Worm (Caenorhabditis elegans): ENCODE measurements around the gene sam-4.

Gene sam-4

ce11 chrII:5697338-5697737 lies 48.3 kb upstream of the sam-4 start:
- TF ChIP-seq ceh-43 (GFP tag; optimal IDR thresholded peaks at IDR 0.05) (no peak), nhr-28 (tag; optimal IDR thresholded peaks at IDR 0.05) (no peak), ceh-39 (tag; optimal IDR thresholded peaks at IDR 0.05) (no peak), nhr-237 (tag; optimal IDR thresholded peaks at IDR 0.05) (no peak), mls-2 (tag; optimal IDR thresholded peaks at IDR 0.05) (no peak), lin-13 (tag; optimal IDR thresholded peaks at IDR 0.05) (no peak), elt-3 (tag; optimal IDR thresholded peaks at IDR 0.05) (no peak), M03D4.4 (tag; optimal IDR thresholded peaks at IDR 0.05) (no peak), bed-3 (GFP tag; optimal IDR thresholded peaks at IDR 0.05) (no peak), sem-2 (GFP tag; optimal IDR thresholded peaks at IDR 0.05) (no peak), ceh-83 (GFP tag; optimal IDR thresholded peaks at IDR 0.05) (no peak), pha-4 (tag; optimal IDR thresholded peaks at IDR 0.05) (no peak), sptf-1 (tag; optimal IDR thresholded peaks at IDR 0.05) (no peak), blmp-1 (tag; optimal IDR thresholded peaks at IDR 0.05) (no peak)

ce11 chrII:5696218-5696617 lies 47.1 kb upstream of the sam-4 start:
- TF ChIP-seq elt-1 (tag; optimal IDR thresholded peaks at IDR 0.05; ENCODE audit: borderline replicate concordance, insufficient read depth) (no peak), nhr-76 (tag; optimal IDR thresholded peaks at IDR 0.05) (no peak), mls-2 (tag; optimal IDR thresholded peaks at IDR 0.05) (no peak), blmp-1 (tag; optimal IDR thresholded peaks at IDR 0.05) (no peak), nhr-28 (tag; optimal IDR thresholded peaks at IDR 0.05) (no peak), flh-1 (GFP tag; optimal IDR thresholded peaks at IDR 0.05) (no peak), elt-3 (tag; optimal IDR thresholded peaks at IDR 0.05) (no peak), mab-5 (tag; optimal IDR thresholded peaks at IDR 0.05) (no peak)

ce11 chrII:5694798-5695197 lies 45.7 kb upstream of the sam-4 start, which contains the start of gene C25H3.14:
Gene C25H3.14 (plus strand): TSS chrII:5695098.
- TF ChIP-seq ces-1 (GFP tag; optimal IDR thresholded peaks at IDR 0.05): no peak
- no peak for TF ChIP-seq elt-1 (tag; optimal IDR thresholded peaks at IDR 0.05; ENCODE audit: borderline replicate concordance, insufficient read depth)
- TF ChIP-seq elt-3 (tag; optimal IDR thresholded peaks at IDR 0.05): no peak
- no peak for TF ChIP-seq lin-13 (tag; optimal IDR thresholded peaks at IDR 0.05)
- no peak for TF ChIP-seq nhr-76 (tag; optimal IDR thresholded peaks at IDR 0.05)
- TF ChIP-seq nhr-28 (tag; optimal IDR thresholded peaks at IDR 0.05): no peak
- no peak for TF ChIP-seq nhr-237 (tag; optimal IDR thresholded peaks at IDR 0.05)
- no peak for TF ChIP-seq cnd-1 (tag; optimal IDR thresholded peaks at IDR 0.05)
- TF ChIP-seq unc-62 (GFP tag; optimal IDR thresholded peaks at IDR 0.05): no peak
- no peak for TF ChIP-seq ceh-43 (GFP tag; optimal IDR thresholded peaks at IDR 0.05)
- TF ChIP-seq mep-1 (tag; optimal IDR thresholded peaks at IDR 0.05): no peak
- no peak for TF ChIP-seq snpc-4 (tag; optimal IDR thresholded peaks at IDR 0.05)
- no peak for TF ChIP-seq ztf-11 (tag; optimal IDR thresholded peaks at IDR 0.05)
- no peak for TF ChIP-seq tbx-8 (GFP tag; optimal IDR thresholded peaks at IDR 0.05)
- TF ChIP-seq mab-5 (tag; optimal IDR thresholded peaks at IDR 0.05): no peak
- TF ChIP-seq nhr-2 (tag; optimal IDR thresholded peaks at IDR 0.05): no peak
- no peak for TF ChIP-seq bed-3 (GFP tag; optimal IDR thresholded peaks at IDR 0.05)
- TF ChIP-seq zip-8 (tag; optimal IDR thresholded peaks at IDR 0.05): no peak
- TF ChIP-seq nhr-12 (tag; optimal IDR thresholded peaks at IDR 0.05): no peak
- no peak for TF ChIP-seq drap-1 (GFP tag; optimal IDR thresholded peaks at IDR 0.05)

ce11 chrII:5693893-5694292 lies 44.8 kb upstream of the sam-4 start, which contains the start of gene C25H3.3:
Gene C25H3.3 (plus strand): TSS chrII:5694193.
- TF ChIP-seq unc-120 (tag; optimal IDR thresholded peaks at IDR 0.05; ENCODE audit: poor library complexity, severe bottlenecking) (no peak), ceh-83 (GFP tag; optimal IDR thresholded peaks at IDR 0.05) (no peak), elt-3 (tag; optimal IDR thresholded peaks at IDR 0.05) (no peak), blmp-1 (tag; optimal IDR thresholded peaks at IDR 0.05) (no peak), lin-32 (GFP tag; optimal IDR thresholded peaks at IDR 0.05) (no peak), mls-2 (tag; optimal IDR thresholded peaks at IDR 0.05) (no peak), nhr-76 (tag; optimal IDR thresholded peaks at IDR 0.05) (no peak), unc-39 (tag; optimal IDR thresholded peaks at IDR 0.05) (no peak)

- TF ChIP-seq ceh-83 (GFP tag; optimal IDR thresholded peaks at IDR 0.05) (no peak), zip-8 (tag; optimal IDR thresholded peaks at IDR 0.05) (no peak), mep-1 (tag; optimal IDR thresholded peaks at IDR 0.05) (peak; percentile 37), sptf-1 (tag; optimal IDR thresholded peaks at IDR 0.05) (no peak), snpc-4 (tag; optimal IDR thresholded peaks at IDR 0.05) (no peak), elt-1 (tag; optimal IDR thresholded peaks at IDR 0.05; ENCODE audit: borderline replicate concordance, insufficient read depth) (no peak), flh-1 (GFP tag; optimal IDR thresholded peaks at IDR 0.05) (no peak), unc-39 (tag; optimal IDR thresholded peaks at IDR 0.05) (no peak), unc-62 (GFP tag; optimal IDR thresholded peaks at IDR 0.05) (no peak), lsy-2 (tag; optimal IDR thresholded peaks at IDR 0.05) (peak; percentile 2), blmp-1 (tag; optimal IDR thresholded peaks at IDR 0.05) (no peak)
Observed at ce11 chrII:5691216-5691771, 42.2 kb upstream of the sam-4 start, which contains the start of the genes ndub-5 and eif-2D. Gene ndub-5 (minus strand): TSS chrII:5691353. Gene eif-2D (plus strand): TSS chrII:5691721.

All from whole organism, mixed stage, embryonic.